Fruit fly (Drosophila melanogaster): ENCODE data around the gene CG5004.
A peak's percentile ranks its signal among the peaks of the same experiment; 100 is the strongest.

The CG5004 gene

dm6 chrX:17107401-17107916, at the start of gene CG5004 (continued):
- TF ChIP-seq nerfin-1 (tag; optimal IDR thresholded peaks at IDR 0.05) (peak; percentile 74), CG12942 (GFP tag; optimal IDR thresholded peaks at IDR 0.05) (no peak), Opbp (GFP tag; IDR thresholded peaks at IDR 0.05; ENCODE audit: partially characterized antibody) (peak; percentile 59; the same call in 2 of the 3 replicates), CG11247 (GFP tag; IDR thresholded peaks at IDR 0.05) (no peak), ara (GFP tag; IDR thresholded peaks at IDR 0.05) (no peak), z (GFP tag; IDR thresholded peaks at IDR 0.05) (no peak), Antp (GFP tag; optimal IDR thresholded peaks at IDR 0.05) (no peak), cas (GFP tag; IDR thresholded peaks at IDR 0.05) (no peak), CG9727 (GFP tag; optimal IDR thresholded peaks at IDR 0.05) (no peak), gro (GFP tag; optimal IDR thresholded peaks at IDR 0.05) (no peak), CG13424 (tag; optimal IDR thresholded peaks at IDR 0.05) (no peak), HLH54F (GFP tag; optimal IDR thresholded peaks at IDR 0.05) (no peak), Blimp-1 (GFP tag; optimal IDR thresholded peaks at IDR 0.05) (no peak), Myb (GFP tag; optimal IDR thresholded peaks at IDR 0.05) (peak; percentile 22), CG3838 (GFP tag; optimal IDR thresholded peaks at IDR 0.05) (no peak), CG31224 (GFP tag; IDR thresholded peaks at IDR 0.05) (no peak), lola (GFP tag; optimal IDR thresholded peaks at IDR 0.05) (no peak), stwl (tag; optimal IDR thresholded peaks at IDR 0.05) (peak; percentile 83), MTF-1 (GFP tag; optimal IDR thresholded peaks at IDR 0.05; ENCODE audit: borderline replicate concordance) (no peak), CG14965 (GFP tag; optimal IDR thresholded peaks at IDR 0.05; ENCODE audit: borderline replicate concordance) (no peak), hth (optimal IDR thresholded peaks at IDR 0.05) (no peak), CG13894 (tag; optimal IDR thresholded peaks at IDR 0.05) (peak; percentile 20), zfh1 (GFP tag; IDR thresholded peaks at IDR 0.05) (no peak), E2f1 (GFP tag; IDR thresholded peaks at IDR 0.05) (no peak), dimm (GFP tag; IDR thresholded peaks at IDR 0.05) (no peak), CG6254 (GFP tag; optimal IDR thresholded peaks at IDR 0.05) (no peak), pan (optimal IDR thresholded peaks at IDR 0.05) (no peak), pan (GFP tag; optimal IDR thresholded peaks at IDR 0.05 in 1 of 2, IDR thresholded peaks at IDR 0.05 in 1 of 2) (no peak), bab2 (GFP tag; optimal IDR thresholded peaks at IDR 0.05) (no peak), Lhr (GFP tag; optimal IDR thresholded peaks at IDR 0.05) (peak; percentile 51), CG7928 (GFP tag; optimal IDR thresholded peaks at IDR 0.05) (no peak), Max (GFP tag; optimal IDR thresholded peaks at IDR 0.05) (no peak), YL-1 (GFP tag; optimal IDR thresholded peaks at IDR 0.05) (peak; percentile 17), Gsc (GFP tag; IDR thresholded peaks at IDR 0.05) (no peak), CG32767 (GFP tag; IDR thresholded peaks at IDR 0.05) (no peak), CG10209 (GFP tag; optimal IDR thresholded peaks at IDR 0.05) (no peak), tx (GFP tag; optimal IDR thresholded peaks at IDR 0.05) (no peak), ash1 (GFP tag; optimal IDR thresholded peaks at IDR 0.05) (no peak), CG4282 (GFP tag; optimal IDR thresholded peaks at IDR 0.05) (no peak), CG10431 (GFP tag; optimal IDR thresholded peaks at IDR 0.05) (peak; percentile 51)

dm6 chrX:17066632-17067031, 40.8 kb upstream of the CG5004 start, which contains the start of gene CG45002:
TSS of gene CG45002 (minus strand) at chrX:17066732.
- TF ChIP-seq CG17912 (GFP tag; optimal IDR thresholded peaks at IDR 0.05), result no peak
- TF ChIP-seq row (GFP tag; IDR thresholded peaks at IDR 0.05), result peak; percentile 9; the same call in 1 of the 3 replicates
- peak; percentile 13; the same call in 1 of the 2 replicates for TF ChIP-seq Adf1 (GFP tag; IDR thresholded peaks at IDR 0.05)
- TF ChIP-seq scrt (GFP tag; optimal IDR thresholded peaks at IDR 0.05), result peak; percentile 45
- TF ChIP-seq Max (GFP tag; optimal IDR thresholded peaks at IDR 0.05), result no peak
- no peak for TF ChIP-seq CG6689 (GFP tag; IDR thresholded peaks at IDR 0.05)
- TF ChIP-seq eve (GFP tag; optimal IDR thresholded peaks at IDR 0.05), result no peak
- TF ChIP-seq lab (GFP tag; optimal IDR thresholded peaks at IDR 0.05), result no peak
- no peak for TF ChIP-seq oc (tag; optimal IDR thresholded peaks at IDR 0.05)
- TF ChIP-seq lilli (GFP tag; optimal IDR thresholded peaks at IDR 0.05), result no peak
- peak; percentile 78 for TF ChIP-seq crol (GFP tag; IDR thresholded peaks at IDR 0.05)
- no peak for TF ChIP-seq dan (GFP tag; IDR thresholded peaks at IDR 0.05)
- no peak for TF ChIP-seq stwl (tag; optimal IDR thresholded peaks at IDR 0.05)
- no peak for TF ChIP-seq Bdp1 (GFP tag; optimal IDR thresholded peaks at IDR 0.05)
- TF ChIP-seq chinmo (GFP tag; IDR thresholded peaks at IDR 0.05; ENCODE audit: partially characterized antibody), result 0 out of 4 replicates have a peak, but pooled peaks have one; percentile 39

Data from whole organism, embryonic.